Fruit fly (Drosophila melanogaster) whole organism, embryonic: ENCODE results near the gene CG43902.

ENCODE experiments used
- Abd-B ChIP-seq: fragments of 200-800 bp; sonication (Bioruptor generic); optimal IDR thresholded peaks from 2 replicates; lab custom pipeline; 2018; ENCODE audit warnings: missing biosample characterization, mild to moderate bottlenecking, missing genetic modification characterization, moderate library complexity
- Antp ChIP-seq: fragments of 200-800 bp; sonication (Bioruptor generic); optimal IDR thresholded peaks from 3 replicates; lab custom pipeline; 2016; ENCODE audit warnings: missing biosample characterization, missing genetic modification characterization
- B-H2 ChIP-seq: fragments of 200-800 bp; sonication (Bioruptor generic); optimal IDR thresholded peaks from 2 replicates; lab custom pipeline; 2018; ENCODE audit warnings: missing biosample characterization, mild to moderate bottlenecking, missing genetic modification characterization
- CG10147 ChIP-seq: fragments of 200-800 bp; sonication (Bioruptor generic); optimal IDR thresholded peaks from 2 replicates; lab custom pipeline; 2019; ENCODE audit warnings: missing biosample characterization, mild to moderate bottlenecking, missing genetic modification characterization, moderate library complexity
- CG10979 ChIP-seq: fragments of 200-800 bp; sonication (Bioruptor generic); optimal IDR thresholded peaks from 2 replicates; lab custom pipeline; 2018; ENCODE audit warnings: missing biosample characterization, mild to moderate bottlenecking, missing genetic modification characterization, moderate library complexity
- CG13123 ChIP-seq: fragments of 200-800 bp; sonication (Bioruptor generic); optimal IDR thresholded peaks from 2 replicates; lab custom pipeline; 2016; ENCODE audit warnings: missing biosample characterization, missing genetic modification characterization
- CG14441 ChIP-seq: fragments of 200-800 bp; sonication (Bioruptor generic); IDR thresholded peaks from 2 replicates; pipeline ENCODE4 v1.3.6; 2022; ENCODE audit warnings: missing biosample characterization, missing genetic modification characterization
- CG15479 ChIP-seq: fragments of 200-800 bp; sonication (Bioruptor generic); optimal IDR thresholded peaks from 3 replicates; lab custom pipeline; 2019; ENCODE audit warnings: missing biosample characterization, mild to moderate bottlenecking, missing genetic modification characterization, moderate library complexity
- CG1603 ChIP-seq: fragments of 200-800 bp; sonication (Bioruptor generic); optimal IDR thresholded peaks from 2 replicates; lab custom pipeline; 2019; ENCODE audit warnings: missing biosample characterization, mild to moderate bottlenecking, missing genetic modification characterization, moderate library complexity
- CG18262 ChIP-seq: fragments of 200-800 bp; optimal IDR thresholded peaks from 3 replicates; lab custom pipeline; 2019; ENCODE audit warnings: missing biosample characterization, mild to moderate bottlenecking, missing genetic modification characterization, moderate library complexity
- CG1832 ChIP-seq: fragments of 200-800 bp; sonication (Bioruptor generic); optimal IDR thresholded peaks from 2 replicates; lab custom pipeline; 2017; ENCODE audit warnings: missing biosample characterization, mild to moderate bottlenecking, missing genetic modification characterization, inconsistent platforms
- CG42726 ChIP-seq: fragments of 200-800 bp; sonication (Bioruptor generic); IDR thresholded peaks from 2 replicates; pipeline ENCODE4 v1.3.6; 2022; ENCODE audit warnings: missing biosample characterization, missing genetic modification characterization; ENCODE audit not compliant: partially characterized antibody
- CG4707 ChIP-seq: fragments of 200-800 bp; sonication (Bioruptor generic); optimal IDR thresholded peaks from 2 replicates; lab custom pipeline; 2018; ENCODE audit warnings: missing biosample characterization, mild to moderate bottlenecking, missing genetic modification characterization, moderate library complexity
- CG6765 ChIP-seq: fragments of 200-800 bp; sonication (Bioruptor generic); optimal IDR thresholded peaks from 3 replicates; lab custom pipeline; 2017; ENCODE audit warnings: missing biosample characterization, mild to moderate bottlenecking, missing genetic modification characterization
- CG6791 ChIP-seq: fragments of 200-800 bp; sonication (Bioruptor generic); IDR thresholded peaks from 3 replicates; pipeline ENCODE4 v1.3.6; 2022; ENCODE audit warnings: missing biosample characterization, missing genetic modification characterization; ENCODE audit not compliant: partially characterized antibody
- CG6854 ChIP-seq: fragments of 200-800 bp; sonication (Bioruptor generic); optimal IDR thresholded peaks from 3 replicates; lab custom pipeline; 2017; ENCODE audit warnings: missing biosample characterization, mild to moderate bottlenecking, missing genetic modification characterization
- CG8089 ChIP-seq: fragments of 200-800 bp; sonication (Bioruptor generic); optimal IDR thresholded peaks from 3 replicates; lab custom pipeline; 2016; ENCODE audit warnings: missing biosample characterization, missing genetic modification characterization
- CTCF ChIP-seq: fragments of 200-800 bp; sonication (Bioruptor generic); optimal IDR thresholded peaks from 2 replicates; lab custom pipeline; 2017; ENCODE audit warnings: missing biosample characterization, mild to moderate bottlenecking, missing genetic modification characterization, moderate library complexity
- Dbx ChIP-seq: fragments of 200-800 bp; sonication (Bioruptor generic); IDR thresholded peaks from 3 replicates; pipeline ENCODE4 v1.3.6; 2022; ENCODE audit warnings: missing biosample characterization, missing genetic modification characterization
- E2f2 ChIP-seq: fragments of 200-800 bp; sonication (Bioruptor generic); IDR thresholded peaks from 2 replicates; pipeline ENCODE4 v1.3.6; 2022; ENCODE audit warnings: missing biosample characterization, missing genetic modification characterization
- Max ChIP-seq: fragments of 200-800 bp; sonication (Bioruptor generic); optimal IDR thresholded peaks from 2 replicates; lab custom pipeline; 2016; ENCODE audit warnings: missing biosample characterization, mild to moderate bottlenecking, missing genetic modification characterization
- Med ChIP-seq: fragments of 200-800 bp; sonication (Bioruptor generic); peaks from one replicate; lab custom pipeline; 2016; ENCODE audit warnings: missing biosample characterization, missing genetic modification characterization, mild to moderate bottlenecking, inconsistent platforms, moderate library complexity
- Neu2 ChIP-seq: fragments of 200-800 bp; sonication (Bioruptor generic); optimal IDR thresholded peaks from 3 replicates; lab custom pipeline; 2016; ENCODE audit warnings: missing biosample characterization, missing genetic modification characterization, borderline replicate concordance
- Sox102F ChIP-seq: fragments of 200-800 bp; sonication (Bioruptor generic); optimal IDR thresholded peaks from 2 replicates; lab custom pipeline; 2018; ENCODE audit warnings: missing biosample characterization, mild to moderate bottlenecking, missing genetic modification characterization, moderate library complexity
- Sry-β ChIP-seq: fragments of 200-800 bp; sonication (Bioruptor generic); optimal IDR thresholded peaks from 2 replicates; lab custom pipeline; 2018; ENCODE audit warnings: missing biosample characterization, mild to moderate bottlenecking, missing genetic modification characterization, moderate library complexity
- Taf1 ChIP-seq: fragments of 200-800 bp; sonication (Bioruptor generic); IDR thresholded peaks from 2 replicates; pipeline ENCODE4 v1.3.6; 2022; ENCODE audit warnings: missing biosample characterization, missing genetic modification characterization
- Trl ChIP-seq, 3 experiments: fragments of >200 bp in 2 of 3; fragments of 200-800 bp in 1 of 3; sonication (Bioruptor generic) in 1 of 3; optimal IDR thresholded peaks; 2 replicates in 1 of 3; 3 replicates in 2 of 3; lab custom pipeline; 2016 to 2017; ENCODE audit warnings: missing biosample characterization in 1 of 3, missing genetic modification characterization in 1 of 3
- Vsx1 ChIP-seq: fragments of 200-800 bp; sonication (Bioruptor generic); optimal IDR thresholded peaks from 2 replicates; lab custom pipeline; 2017; ENCODE audit warnings: missing biosample characterization, mild to moderate bottlenecking, missing genetic modification characterization, missing genetic modification reagents
- bsh ChIP-seq, 2 experiments: fragments of 200-800 bp; sonication (Bioruptor generic); optimal IDR thresholded peaks; 2 replicates each; lab custom pipeline; 2017 to 2018; ENCODE audit warnings: mild to moderate bottlenecking in 2 of 2, missing biosample characterization in 2 of 2, missing genetic modification characterization in 2 of 2, moderate library complexity in 1 of 2
- btn ChIP-seq: fragments of 200-800 bp; sonication (Bioruptor generic); optimal IDR thresholded peaks from 2 replicates; lab custom pipeline; 2016; ENCODE audit warnings: missing biosample characterization, missing genetic modification characterization
- cas ChIP-seq: fragments of 200-800 bp; sonication (Bioruptor generic); IDR thresholded peaks from 2 replicates; pipeline ENCODE4 v1.3.6; 2022; ENCODE audit warnings: missing biosample characterization, missing genetic modification characterization
- crol ChIP-seq: fragments of 200-800 bp; sonication (Bioruptor generic); IDR thresholded peaks from 2 replicates; pipeline ENCODE4 v1.3.6; 2022; ENCODE audit warnings: missing biosample characterization, missing genetic modification characterization
- dati ChIP-seq: fragments of 200-800 bp; sonication (Bioruptor generic); IDR thresholded peaks from 2 replicates; pipeline ENCODE4 v1.3.6; 2022; ENCODE audit warnings: missing biosample characterization, missing genetic modification characterization
- dysf ChIP-seq: fragments of 200-800 bp; sonication (Bioruptor generic); IDR thresholded peaks from 3 replicates; pipeline ENCODE4 v1.3.6; 2022; ENCODE audit warnings: missing biosample characterization, missing genetic modification characterization
- grau ChIP-seq: fragments of 200-800 bp; optimal IDR thresholded peaks from 3 replicates; lab custom pipeline; 2019; ENCODE audit warnings: missing biosample characterization, mild to moderate bottlenecking, missing genetic modification characterization, moderate library complexity
- mam ChIP-seq: fragments of 200-800 bp; sonication (Bioruptor generic); optimal IDR thresholded peaks from 3 replicates; lab custom pipeline; 2016; ENCODE audit warnings: missing biosample characterization, missing genetic modification characterization
- mirr ChIP-seq: fragments of 200-800 bp; sonication (Bioruptor generic); optimal IDR thresholded peaks from 3 replicates; lab custom pipeline; 2018; ENCODE audit warnings: missing biosample characterization, mild to moderate bottlenecking, missing genetic modification characterization
- nom ChIP-seq: fragments of 200-800 bp; sonication (Bioruptor generic); optimal IDR thresholded peaks from 2 replicates; lab custom pipeline; 2017; ENCODE audit warnings: missing biosample characterization, missing genetic modification characterization, mild to moderate bottlenecking, moderate library complexity, missing genetic modification reagents
- sob ChIP-seq: fragments of 200-800 bp; sonication (Bioruptor generic); IDR thresholded peaks from 2 replicates; pipeline ENCODE4 v1.3.6; 2022; ENCODE audit warnings: missing biosample characterization, missing genetic modification characterization
- sqz ChIP-seq: fragments of 200-800 bp; sonication (Bioruptor generic); optimal IDR thresholded peaks from 3 replicates; lab custom pipeline; 2018; ENCODE audit warnings: missing biosample characterization, mild to moderate bottlenecking, missing genetic modification characterization
- tin ChIP-seq: fragments of 200-800 bp; sonication (Bioruptor generic); optimal IDR thresholded peaks from 3 replicates; lab custom pipeline; 2016; ENCODE audit warnings: missing biosample characterization, missing genetic modification characterization
- wdn ChIP-seq: fragments of 200-800 bp; sonication (Bioruptor generic); IDR thresholded peaks from 2 replicates; pipeline ENCODE4 v1.3.6; 2022; ENCODE audit warnings: missing biosample characterization, missing genetic modification characterization
- yki ChIP-seq: fragments of >200 bp; optimal IDR thresholded peaks from 3 replicates; lab custom pipeline; 2018
- zf30C ChIP-seq: fragments of 200-800 bp; sonication (Bioruptor generic); optimal IDR thresholded peaks from 3 replicates; lab custom pipeline; 2018; ENCODE audit warnings: missing biosample characterization, mild to moderate bottlenecking, missing genetic modification characterization

Gene CG43902

dm6 chrX:10184355-10185058, 26.3 kb downstream of the CG43902 start (continued):
- peak; percentile 46 for TF ChIP-seq CG6765 (GFP tag; lab: Kevin White, UChicago)
- TF ChIP-seq btn, result no peak
- TF ChIP-seq sob (GFP tag; lab: Robert Waterston, UW), result peak; percentile 65
- peak; percentile 33 for TF ChIP-seq CG10147
- no peak for TF ChIP-seq Abd-B
- no peak for TF ChIP-seq CG8089 (GFP tag; lab: Kevin White, UChicago)
- TF ChIP-seq Taf1 (GFP tag; lab: Robert Waterston, UW), result peak; percentile 79
- TF ChIP-seq CG13123 (GFP tag; lab: Kevin White, UChicago), result no peak
- no peak for TF ChIP-seq CG4707
- TF ChIP-seq cas (GFP tag; lab: Robert Waterston, UW), result no peak
- no peak for TF ChIP-seq CG1603
- TF ChIP-seq Vsx1, result no peak
- TF ChIP-seq Neu2 (GFP tag; lab: Kevin White, UChicago), result no peak
- peak; percentile 32 for TF ChIP-seq CG6854 (GFP tag; lab: Kevin White, UChicago)

dm6 chrX:10202595-10202994, 44.4 kb downstream of the CG43902 start:
- no peak for TF ChIP-seq Sox102F (GFP tag; lab: Kevin White, UChicago)
- TF ChIP-seq bsh (GFP tag; optimal IDR thresholded peaks at IDR 0.05; lab: Kevin White, UChicago), result peak in 1 of 2 experiments; percentile 15
- peak; percentile 18 for TF ChIP-seq CG1603

- TF ChIP-seq nom (GFP tag; lab: Kevin White, UChicago) (no peak), CTCF (peak; percentile 84), CG10979 (tag; lab: Kevin White, UChicago) (peak; percentile 90), CG4707 (no peak), mam (no peak)
These were observed 47.9 kb downstream of the CG43902 start for dm6 chrX:10206086-10206485.

dm6 chrX:10209556-10210164, 51.4 kb downstream of the CG43902 start:
- TF ChIP-seq CG15479 (GFP tag; lab: Kevin White, UChicago), result no peak
- TF ChIP-seq crol (GFP tag; lab: Robert Waterston, UW), result peak; percentile 54
- 0 out of 3 replicates have a peak, but pooled peaks have one; percentile 21 for TF ChIP-seq CG6791
- peak; percentile 18 for TF ChIP-seq Med
- TF ChIP-seq CG1832 (GFP tag; lab: Kevin White, UChicago), result peak; percentile 26
- TF ChIP-seq dati (GFP tag; lab: Robert Waterston, UW), result no peak
- TF ChIP-seq Trl (optimal IDR thresholded peaks at IDR 0.05; lab: Kevin White, UChicago), result peak; percentile 6 to 69
- TF ChIP-seq Trl (GFP tag; optimal IDR thresholded peaks at IDR 0.05; lab: Kevin White, UChicago), result no peak
- peak; percentile 39 for TF ChIP-seq yki (lab: Kevin White, UChicago)

- TF ChIP-seq CG18262 (no peak), zf30C (no peak), CG42726 (no peak), CG14441 (no peak), Max (GFP tag; lab: Kevin White, UChicago) (no peak), Antp (no peak), dysf (GFP tag; lab: Robert Waterston, UW) (no peak), B-H2 (GFP tag; lab: Kevin White, UChicago) (no peak), Sry-β (GFP tag; lab: Kevin White, UChicago) (peak; percentile 42), grau (tag; lab: Kevin White, UChicago) (no peak), tin (GFP tag; lab: Kevin White, UChicago) (no peak), sqz (no peak), Dbx (GFP tag; lab: Robert Waterston, UW) (no peak), mirr (GFP tag; lab: Kevin White, UChicago) (no peak), wdn (no peak), E2f2 (GFP tag; lab: Robert Waterston, UW) (no peak)
These were observed 52.2 kb downstream of the CG43902 start for dm6 chrX:10210317-10210873.
